1 worm cellular context compared by ENCODE assay signal in genomic region chrX:1888445-1889035, ce11.
A peak's percentile ranks its signal among the peaks of the same experiment; 100 is the strongest.
TF ChIP-seq lines count a peak whose summit lies in the region.

No protein-coding gene starts in this region.

TF ChIP-seq in whole organism, L4 larva, 104 proteins besides CTCF, POLR2A, EP300 and RAD21 (continued from another document):
- peak in 1 of 2 experiments; percentile 92 for TF ChIP-seq daf-16 (GFP tag; optimal IDR thresholded peaks at IDR 0.05; lab: Kevin White, UChicago)
- TF ChIP-seq daf-16 (tag; optimal IDR thresholded peaks at IDR 0.05; lab: Kevin White, UChicago), result peak; percentile 49
- TF ChIP-seq cey-2 (tag; optimal IDR thresholded peaks at IDR 0.05; lab: Kevin White, UChicago; ENCODE audit: borderline replicate concordance, insufficient read depth), result no peak
- no peak for TF ChIP-seq ceh-20 (GFP tag; IDR thresholded peaks at IDR 0.05; lab: Robert Waterston, UW)
- TF ChIP-seq nhr-42 (GFP tag; IDR thresholded peaks at IDR 0.05; lab: Robert Waterston, UW), result no peak; the same call in 1 of the 2 replicates
- TF ChIP-seq lin-15B (tag; optimal IDR thresholded peaks at IDR 0.05; lab: Kevin White, UChicago), result no peak
- no peak for TF ChIP-seq ztf-11 (tag; optimal IDR thresholded peaks at IDR 0.05; lab: Kevin White, UChicago)
- TF ChIP-seq nhr-76 (tag; optimal IDR thresholded peaks at IDR 0.05; lab: Kevin White, UChicago), result no peak
- TF ChIP-seq set-16 (GFP tag; IDR thresholded peaks at IDR 0.05; lab: Robert Waterston, UW), result no peak
- TF ChIP-seq ztf-7 (tag; optimal IDR thresholded peaks at IDR 0.05; lab: Kevin White, UChicago), result no peak
- no peak for TF ChIP-seq dve-1 (tag; optimal IDR thresholded peaks at IDR 0.05; lab: Kevin White, UChicago; ENCODE audit: insufficient read depth)
- TF ChIP-seq zfp-3 (GFP tag; conservative IDR thresholded peaks at IDR 0.05; lab: Robert Waterston, UW), result no peak
- TF ChIP-seq nhr-48 (tag; optimal IDR thresholded peaks at IDR 0.05; lab: Kevin White, UChicago), result peak; percentile 26
- no peak for TF ChIP-seq ama-1 (optimal IDR thresholded peaks at IDR 0.05; lab: Kevin White, UChicago)
- no peak for TF ChIP-seq mxl-2 (GFP tag; conservative IDR thresholded peaks at IDR 0.05; lab: Robert Waterston, UW)
- TF ChIP-seq F26F4.8 (GFP tag; conservative IDR thresholded peaks at IDR 0.05; lab: Robert Waterston, UW), result no peak
- no peak for TF ChIP-seq egl-43 (GFP tag; IDR thresholded peaks at IDR 0.05; lab: Robert Waterston, UW)
- TF ChIP-seq php-3 (GFP tag; IDR thresholded peaks at IDR 0.05; lab: Robert Waterston, UW), result no peak
- no peak for TF ChIP-seq unc-130 (GFP tag; optimal IDR thresholded peaks at IDR 0.05; lab: Kevin White, UChicago)
- no peak for TF ChIP-seq gei-8 (GFP tag; optimal IDR thresholded peaks at IDR 0.05; lab: Kevin White, UChicago)
- TF ChIP-seq lin-39 (tag; optimal IDR thresholded peaks at IDR 0.05; lab: Kevin White, UChicago), result no peak
- TF ChIP-seq fos-1 (tag; optimal IDR thresholded peaks at IDR 0.05; lab: Kevin White, UChicago), result no peak
- TF ChIP-seq daf-8 (GFP tag; IDR thresholded peaks at IDR 0.05; lab: Robert Waterston, UW), result no peak
- TF ChIP-seq madf-5 (GFP tag; IDR thresholded peaks at IDR 0.05; lab: Robert Waterston, UW), result no peak
- peak; percentile 85 for TF ChIP-seq mes-2 (tag; optimal IDR thresholded peaks at IDR 0.05; lab: Kevin White, UChicago; ENCODE audit: poor library complexity, severe bottlenecking)
